Worm (Caenorhabditis elegans): ENCODE data around the gene eif-3.B.

Gene eif-3.B

DNA sequence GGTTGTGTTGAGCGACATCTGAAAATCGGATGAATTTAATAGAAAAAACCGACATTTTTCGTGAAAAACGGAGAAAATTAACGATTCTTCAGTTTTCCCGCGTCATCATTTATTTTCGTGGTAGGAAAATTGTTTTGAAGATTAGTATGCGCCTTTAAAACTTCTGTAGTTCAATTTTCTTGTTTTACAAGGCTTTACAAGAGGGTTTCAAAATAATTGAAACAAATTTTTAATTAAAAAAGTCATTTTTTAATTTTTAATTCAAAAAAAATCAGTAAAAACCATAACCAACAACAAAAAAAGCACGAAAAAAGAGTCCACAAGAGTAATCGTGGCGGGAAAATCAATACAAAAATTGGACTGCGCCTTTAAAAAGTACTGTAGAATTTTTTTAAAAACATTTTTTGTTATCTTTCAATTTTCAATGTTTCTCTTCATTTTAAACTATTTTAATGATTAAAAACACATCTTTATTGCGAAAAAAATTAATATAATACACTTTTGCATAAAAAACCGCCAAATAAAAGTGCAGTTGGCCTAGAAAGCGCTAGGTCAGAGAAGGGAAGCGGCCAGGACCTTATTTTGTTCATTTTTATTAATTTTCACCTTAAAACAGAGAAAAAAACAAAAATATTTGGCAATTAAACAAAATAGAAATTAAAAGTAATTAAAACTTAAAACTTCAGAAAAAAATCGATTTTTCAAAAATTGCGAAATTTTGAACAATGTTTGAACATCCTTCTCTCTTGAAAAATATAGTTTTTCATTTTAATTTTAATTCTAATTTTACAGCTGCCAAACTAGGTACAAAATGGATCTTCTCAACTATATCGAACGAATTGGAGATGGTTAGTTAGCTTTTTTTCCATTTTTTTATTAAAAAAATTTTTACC lies 41.1 kb upstream of the eif-3.B start, which contains the start of the genes tac-1 and Y54E2A.4:
Gene tac-1, minus strand, starts transcription at position 20 of the 893 bp plus-strand sequence.
Gene Y54E2A.4, plus strand, starts transcription at position 765 of the 893 bp plus-strand sequence.
- TF ChIP-seq ceh-31 (tag; optimal IDR thresholded peaks at IDR 0.05) = peak; percentile 3
- no peak for TF ChIP-seq mec-3 (tag; optimal IDR thresholded peaks at IDR 0.05; ENCODE audit: borderline replicate concordance)

- TF ChIP-seq Y22D7AL.16 (tag; optimal IDR thresholded peaks at IDR 0.05) (no peak), lim-6 (tag; optimal IDR thresholded peaks at IDR 0.05) (no peak), hlh-30 (tag; optimal IDR thresholded peaks at IDR 0.05; ENCODE audit: insufficient read depth) (no peak), zip-5 (tag; optimal IDR thresholded peaks at IDR 0.05) (no peak), fax-1 (tag; optimal IDR thresholded peaks at IDR 0.05) (no peak), ceh-9 (tag; optimal IDR thresholded peaks at IDR 0.05) (no peak), che-1 (tag; optimal IDR thresholded peaks at IDR 0.05) (no peak), ceh-45 (GFP tag; IDR thresholded peaks at IDR 0.05) (no peak), ceh-24 (tag; optimal IDR thresholded peaks at IDR 0.05) (no peak), gmeb-2 (tag; optimal IDR thresholded peaks at IDR 0.05) (no peak), ama-1 (optimal IDR thresholded peaks at IDR 0.05) (no peak), ceh-31 (tag; optimal IDR thresholded peaks at IDR 0.05) (no peak), madf-2 (tag; optimal IDR thresholded peaks at IDR 0.05) (no peak), npax-4 (tag; optimal IDR thresholded peaks at IDR 0.05) (no peak)
Measured at ce11 chrII:14757711-14758110, 37.5 kb upstream of the eif-3.B start, which contains the start of gene Y54E2A.5. Y54E2A.5 (minus strand) TSS chrII:14757811.

- TF ChIP-seq unc-3 (GFP tag; conservative IDR thresholded peaks at IDR 0.05) (no peak), unc-3 (tag; optimal IDR thresholded peaks at IDR 0.05) (no peak), sox-2 (GFP tag; IDR thresholded peaks at IDR 0.05) (no peak), tbx-7 (tag; optimal IDR thresholded peaks at IDR 0.05) (no peak), fkh-10 (GFP tag; optimal IDR thresholded peaks at IDR 0.05) (no peak), ceh-19 (GFP tag; optimal IDR thresholded peaks at IDR 0.05) (no peak), ahr-1 (tag; optimal IDR thresholded peaks at IDR 0.05) (no peak)
Measured at ce11 chrII:14768804-14769203, 26.4 kb upstream of the eif-3.B start.

- TF ChIP-seq sox-2 (GFP tag; IDR thresholded peaks at IDR 0.05) = no peak
- TF ChIP-seq elt-2 (tag; optimal IDR thresholded peaks at IDR 0.05) = no peak
- TF ChIP-seq ets-4 (tag; optimal IDR thresholded peaks at IDR 0.05) = no peak
- no peak for TF ChIP-seq eyg-1 (tag; optimal IDR thresholded peaks at IDR 0.05)
- no peak for TF ChIP-seq hlh-8 (tag; optimal IDR thresholded peaks at IDR 0.05)
Measured at ce11 chrII:14771096-14771495, 24.1 kb upstream of the eif-3.B start.

DNA sequence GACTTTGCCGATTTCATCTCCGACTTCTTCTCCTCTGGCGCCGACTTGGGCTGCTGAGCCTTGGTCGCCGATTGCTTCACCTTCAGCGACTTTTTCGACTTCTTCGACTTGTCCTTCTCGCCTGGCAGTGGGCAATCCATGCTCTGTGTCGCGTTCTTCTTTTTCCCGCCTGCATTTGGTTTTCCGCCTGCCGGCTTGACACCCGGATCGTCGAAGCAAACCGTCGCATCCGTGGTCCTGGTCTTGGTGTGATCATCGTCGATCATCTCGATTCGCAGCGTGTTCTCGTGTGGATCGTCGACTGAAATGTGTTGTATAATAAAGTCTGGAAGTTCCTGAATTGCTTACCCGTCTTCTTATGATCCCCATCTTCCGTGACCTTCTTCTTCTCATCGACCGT lies 23.1 kb upstream of the eif-3.B start:
- TF ChIP-seq nfya-1 (tag; optimal IDR thresholded peaks at IDR 0.05) (no peak), fkh-10 (GFP tag; optimal IDR thresholded peaks at IDR 0.05) (no peak), hlh-13 (GFP tag; optimal IDR thresholded peaks at IDR 0.05) (no peak), hlh-6 (tag; optimal IDR thresholded peaks at IDR 0.05) (no peak)

DNA sequence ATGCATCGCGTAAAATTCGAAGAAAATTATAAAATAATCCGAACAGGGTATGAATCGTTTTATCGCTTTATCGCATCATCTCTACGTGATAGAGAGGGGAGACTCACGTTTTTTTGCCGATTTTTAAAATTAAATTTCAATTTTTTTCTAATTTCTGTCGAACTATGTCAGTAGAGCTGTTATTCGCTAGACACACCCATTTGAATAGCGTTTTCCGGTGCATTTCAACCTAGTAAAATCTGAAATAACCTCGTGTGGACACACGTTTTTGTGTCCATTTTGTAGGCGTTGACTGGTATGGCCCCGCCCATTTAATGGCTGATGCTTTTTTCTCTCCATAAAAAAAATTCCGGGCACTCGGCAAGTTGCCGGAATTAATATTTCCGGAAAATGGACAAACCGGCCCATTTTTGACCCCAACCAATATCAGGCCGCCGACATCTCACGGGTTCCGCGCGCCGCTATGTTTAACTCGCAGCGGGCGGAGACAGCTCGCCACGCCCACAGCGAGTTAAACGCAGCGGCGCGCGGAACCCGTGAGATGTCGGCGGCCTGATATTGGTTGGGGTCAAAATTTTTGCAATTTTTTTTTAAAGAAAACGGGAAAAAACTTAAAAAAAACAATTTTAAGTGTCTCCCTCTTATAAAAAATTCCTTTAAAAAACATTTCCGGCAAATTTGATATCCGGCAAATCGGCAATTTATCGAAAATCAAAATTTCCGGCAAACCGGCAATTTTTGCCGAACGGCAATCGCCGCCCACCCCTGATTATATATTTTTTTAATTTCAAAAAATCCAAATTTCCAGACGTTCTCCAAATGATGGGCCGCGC lies 22.0 kb upstream of the eif-3.B start, which contains the start of gene Y54E2A.7:
Gene Y54E2A.7, minus strand, starts transcription at position 51 of the 833 bp plus-strand sequence.
- no peak for TF ChIP-seq rnt-1 (tag; optimal IDR thresholded peaks at IDR 0.05)

All from whole organism, late embryonic.